Worm (Caenorhabditis elegans): Measurements from ENCODE around the gene Y47D3B.3.

Y47D3B.3 gene

DNA sequence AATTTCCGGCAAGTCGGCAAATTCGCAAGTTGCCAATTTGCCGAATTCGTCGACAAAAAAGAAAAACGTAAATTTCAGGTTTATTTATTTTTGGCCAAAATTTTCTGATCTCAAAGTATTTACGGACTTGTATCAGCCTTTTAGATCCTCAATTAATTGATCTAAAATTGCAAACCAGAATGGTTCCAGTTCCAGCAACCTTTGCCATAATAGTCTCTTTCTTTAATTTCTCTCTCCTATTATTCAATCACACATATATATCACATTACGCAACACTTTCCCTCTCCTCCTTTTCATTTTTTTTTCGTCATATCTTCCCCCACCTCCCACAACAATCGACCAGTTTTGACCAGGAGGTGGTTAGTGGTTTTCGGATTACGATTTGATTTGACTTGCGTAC is at the start of gene Y47D3B.3:
Gene Y47D3B.3 (plus strand): TSS at position 301 of the 400 bp plus-strand sequence.
- TF ChIP-seq nhr-11 (tag; optimal IDR thresholded peaks at IDR 0.05) (no peak), ceh-82 (tag; optimal IDR thresholded peaks at IDR 0.05) (no peak), unc-62 (GFP tag; optimal IDR thresholded peaks at IDR 0.05) (no peak), unc-39 (tag; optimal IDR thresholded peaks at IDR 0.05) (no peak), elt-3 (tag; optimal IDR thresholded peaks at IDR 0.05) (no peak), elt-2 (tag; optimal IDR thresholded peaks at IDR 0.05) (no peak), nhr-28 (tag; optimal IDR thresholded peaks at IDR 0.05) (no peak), daf-12 (tag; optimal IDR thresholded peaks at IDR 0.05) (no peak), ztf-11 (tag; optimal IDR thresholded peaks at IDR 0.05) (no peak), fkh-10 (GFP tag; optimal IDR thresholded peaks at IDR 0.05) (no peak), egl-5 (tag; optimal IDR thresholded peaks at IDR 0.05) (no peak), R02D3.7 (tag; optimal IDR thresholded peaks at IDR 0.05) (no peak), snpc-4 (tag; optimal IDR thresholded peaks at IDR 0.05) (no peak)

DNA sequence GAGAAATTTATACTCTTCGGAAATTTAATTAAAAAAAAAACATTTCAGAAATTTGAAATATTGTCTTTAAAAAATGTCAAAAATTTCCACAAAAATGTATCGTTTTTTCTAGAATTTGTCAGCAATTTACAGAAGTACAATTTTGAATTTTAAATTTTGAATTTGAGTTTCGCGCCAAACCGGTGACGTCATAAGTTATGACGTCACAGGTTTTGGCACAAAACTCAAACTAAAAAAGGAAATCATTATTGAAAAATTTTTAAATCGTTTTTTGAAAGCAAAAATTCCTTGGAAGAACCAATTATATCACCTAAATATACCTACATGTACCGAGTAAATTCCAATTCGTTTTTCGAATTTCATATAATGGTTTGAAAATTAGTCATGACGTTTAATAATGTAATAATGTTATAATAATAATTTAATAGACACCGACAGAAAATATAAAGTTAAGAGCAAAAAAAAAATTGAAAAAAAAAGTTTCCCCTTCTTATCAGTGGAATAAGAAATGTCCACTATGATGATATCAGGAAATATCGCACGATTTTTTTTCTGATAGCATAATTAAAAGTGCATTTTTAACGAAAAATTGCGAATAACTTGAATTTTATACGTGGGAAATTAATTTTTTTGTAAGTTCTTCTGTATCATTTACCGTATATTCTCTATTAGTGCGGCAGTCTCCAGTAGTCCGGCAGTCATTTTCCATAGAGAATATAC is 47.3 kb upstream of the Y47D3B.3 start:
- TF ChIP-seq jun-1 (tag; optimal IDR thresholded peaks at IDR 0.05) (no peak), ztf-11 (tag; optimal IDR thresholded peaks at IDR 0.05) (no peak), nhr-76 (tag; optimal IDR thresholded peaks at IDR 0.05) (no peak), ZK546.5 (tag; optimal IDR thresholded peaks at IDR 0.05) (no peak), egl-27 (tag; optimal IDR thresholded peaks at IDR 0.05) (no peak), zag-1 (tag; optimal IDR thresholded peaks at IDR 0.05) (no peak), nhr-11 (tag; optimal IDR thresholded peaks at IDR 0.05) (no peak), nhr-77 (tag; optimal IDR thresholded peaks at IDR 0.05) (no peak), nhr-237 (tag; optimal IDR thresholded peaks at IDR 0.05) (no peak), pqm-1 (tag; optimal IDR thresholded peaks at IDR 0.05) (peak; percentile 14), mdl-1 (tag; optimal IDR thresholded peaks at IDR 0.05) (no peak), R02D3.7 (tag; optimal IDR thresholded peaks at IDR 0.05) (no peak), fos-1 (tag; optimal IDR thresholded peaks at IDR 0.05) (no peak), fkh-10 (GFP tag; optimal IDR thresholded peaks at IDR 0.05) (no peak), nhr-25 (tag; optimal IDR thresholded peaks at IDR 0.05) (no peak), elt-2 (tag; optimal IDR thresholded peaks at IDR 0.05) (peak; percentile 59), aly-2 (tag; optimal IDR thresholded peaks at IDR 0.05) (no peak)

DNA sequence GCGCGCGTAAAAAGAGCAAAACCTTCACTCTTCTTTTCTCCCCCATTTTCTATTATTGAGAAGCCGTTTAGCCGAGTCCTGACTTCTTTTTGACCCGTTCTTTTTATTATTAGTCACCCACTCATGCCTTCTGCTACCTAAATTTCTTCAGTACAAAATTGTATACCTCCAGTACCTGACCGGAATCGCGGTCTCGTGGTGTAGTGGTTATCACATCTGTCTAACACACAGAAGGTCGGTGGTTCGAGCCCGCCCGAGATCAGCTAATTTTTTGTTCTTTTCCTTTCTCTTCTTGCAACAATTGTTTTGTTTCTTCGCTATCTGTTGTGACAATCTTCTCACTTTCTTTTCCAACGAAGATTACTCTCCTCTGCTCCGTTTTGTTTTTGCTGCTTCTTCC is 44.8 kb upstream of the Y47D3B.3 start:
- peak; percentile 4 for TF ChIP-seq lin-15B (tag; optimal IDR thresholded peaks at IDR 0.05)
- TF ChIP-seq jun-1 (tag; optimal IDR thresholded peaks at IDR 0.05) = no peak
- no peak for TF ChIP-seq daf-12 (tag; optimal IDR thresholded peaks at IDR 0.05)
- peak; percentile 37 for TF ChIP-seq nfya-1 (tag; optimal IDR thresholded peaks at IDR 0.05; ENCODE audit: insufficient read depth)
- TF ChIP-seq skn-1 (tag; optimal IDR thresholded peaks at IDR 0.05) = no peak
- TF ChIP-seq elt-3 (tag; optimal IDR thresholded peaks at IDR 0.05) = no peak
- TF ChIP-seq nhr-77 (tag; optimal IDR thresholded peaks at IDR 0.05) = no peak
- TF ChIP-seq ceh-16 (tag; optimal IDR thresholded peaks at IDR 0.05) = no peak
- TF ChIP-seq pqm-1 (tag; optimal IDR thresholded peaks at IDR 0.05) = peak; percentile 41
- TF ChIP-seq elt-2 (tag; optimal IDR thresholded peaks at IDR 0.05) = peak; percentile 21
- no peak for TF ChIP-seq ZK546.5 (tag; optimal IDR thresholded peaks at IDR 0.05)
- TF ChIP-seq fkh-2 (tag; optimal IDR thresholded peaks at IDR 0.05) = no peak
- peak; percentile 43 for TF ChIP-seq nhr-43 (tag; optimal IDR thresholded peaks at IDR 0.05; ENCODE audit: poor library complexity, severe bottlenecking)
- TF ChIP-seq mml-1 (tag; optimal IDR thresholded peaks at IDR 0.05) = no peak
- TF ChIP-seq nhr-76 (tag; optimal IDR thresholded peaks at IDR 0.05) = no peak
- TF ChIP-seq eor-1 (tag; optimal IDR thresholded peaks at IDR 0.05) = no peak
- peak; percentile 3 for TF ChIP-seq lin-39 (tag; optimal IDR thresholded peaks at IDR 0.05)

DNA sequence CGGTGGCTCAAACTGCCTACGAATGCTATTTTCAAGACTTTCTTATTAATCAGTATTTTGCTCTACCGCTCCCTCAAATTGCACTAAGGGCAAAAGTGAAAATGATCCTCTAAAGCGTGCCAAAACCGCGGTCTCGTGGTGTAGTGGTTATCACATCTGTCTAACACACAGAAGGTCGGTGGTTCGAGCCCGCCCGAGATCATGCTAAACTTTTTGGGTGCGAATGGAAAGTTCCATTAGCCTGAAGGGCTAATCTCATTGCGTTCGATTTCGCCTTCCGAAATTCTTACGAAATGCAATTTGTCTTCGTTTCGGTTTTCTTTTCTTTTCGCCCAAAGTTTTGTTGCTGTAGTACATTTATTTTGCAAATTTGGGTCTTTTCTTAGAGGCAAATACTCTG is 44.1 kb upstream of the Y47D3B.3 start:
- no peak for TF ChIP-seq egl-5 (tag; optimal IDR thresholded peaks at IDR 0.05)
- TF ChIP-seq nhr-23 (tag; optimal IDR thresholded peaks at IDR 0.05) = no peak
- peak; percentile 13 for TF ChIP-seq elt-2 (tag; optimal IDR thresholded peaks at IDR 0.05)
- TF ChIP-seq hmg-11 (tag; optimal IDR thresholded peaks at IDR 0.05) = no peak
- TF ChIP-seq nhr-12 (tag; optimal IDR thresholded peaks at IDR 0.05) = no peak
- no peak for TF ChIP-seq pha-4 (tag; optimal IDR thresholded peaks at IDR 0.05)
- TF ChIP-seq lin-39 (tag; optimal IDR thresholded peaks at IDR 0.05) = peak; percentile 43
- peak; percentile 25 for TF ChIP-seq nfya-1 (tag; optimal IDR thresholded peaks at IDR 0.05; ENCODE audit: insufficient read depth)
